Worm (Caenorhabditis elegans) whole organism, L4/young adult: ENCODE data around the gene gpd-2.

Source experiments
- W03F9.2 ChIP-seq: fragments of 150-350 bp; optimal IDR thresholded peaks from 2 replicates; lab custom pipeline; 2014; ENCODE audit warnings: missing biosample characterization, missing genetic modification characterization
- dao-5 ChIP-seq: sonication (generic microtip); optimal IDR thresholded peaks from 2 replicates; lab custom pipeline; 2016; ENCODE audit warnings: missing genotype, missing genetic modification characterization, moderate library complexity, missing compliant biosample characterization
- him-1 ChIP-seq: sonication (generic microtip); optimal IDR thresholded peaks from 2 replicates; lab custom pipeline; 2016; ENCODE audit warnings: missing genotype, missing genetic modification reagents, missing genetic modification characterization, missing compliant biosample characterization

DNA sequence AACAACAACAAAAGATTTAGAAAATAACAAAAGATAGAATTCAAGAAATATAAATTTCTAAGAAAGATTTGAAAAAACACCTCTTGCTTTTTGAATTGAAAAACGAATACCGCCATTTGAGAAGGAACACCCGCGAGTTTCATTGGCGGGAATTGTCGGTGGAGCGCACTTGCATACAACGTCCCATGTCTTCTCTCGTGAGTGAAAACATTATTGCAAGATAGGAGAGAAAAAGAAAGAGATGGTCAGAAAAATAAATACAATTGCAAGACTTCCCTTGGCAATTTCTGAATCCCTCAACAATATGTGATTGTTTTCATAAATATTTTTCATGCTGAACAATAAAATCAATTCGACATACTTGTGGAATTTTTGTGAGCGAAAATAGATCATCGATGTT, 8.4 kb downstream of the gpd-2 start, which contains the start of gene K10B3.5:
- TF ChIP-seq him-1 (tag; lab: Kevin White, UChicago) (peak; percentile 41), W03F9.2 (tag; lab: Kevin White, UChicago) (peak; percentile 56), dao-5 (no peak)
